Worm (Caenorhabditis elegans): Measurements from ENCODE around the gene hal-2.
A peak's percentile ranks its signal among the peaks of the same experiment; 100 is the strongest.

hal-2 gene

ce11 chrIII:10097981-10098380 is 9.2 kb upstream of the hal-2 start, which contains the start of gene spop-1:
Gene spop-1, minus strand, starts transcription at chrIII:10098081.
- TF ChIP-seq ceh-2 (tag; optimal IDR thresholded peaks at IDR 0.05) (no peak), ztf-16 (tag; optimal IDR thresholded peaks at IDR 0.05) (no peak), ceh-19 (GFP tag; optimal IDR thresholded peaks at IDR 0.05) (no peak), ceh-34 (tag; optimal IDR thresholded peaks at IDR 0.05) (no peak)

DNA sequence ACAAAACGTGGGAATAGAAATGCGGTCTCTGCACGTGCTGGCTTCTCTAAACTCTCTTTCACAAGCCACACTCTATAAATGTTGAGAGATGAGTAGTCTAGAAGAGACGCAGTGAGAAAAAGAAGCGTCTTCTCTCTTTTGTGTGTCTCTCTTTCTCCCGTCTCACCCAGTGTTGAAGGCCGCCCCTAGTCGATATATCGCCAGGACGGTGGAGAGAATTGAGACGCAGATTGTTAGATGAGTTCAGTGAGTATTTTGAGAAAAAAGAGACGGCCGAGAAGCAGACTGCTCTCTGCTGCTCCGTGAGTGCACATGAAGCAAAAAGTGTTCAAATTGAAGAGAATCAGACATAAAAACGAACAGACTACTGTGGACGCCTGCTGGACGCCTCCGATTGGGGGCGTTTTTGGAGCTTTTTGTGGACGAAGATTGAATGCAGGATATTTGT is 7.8 kb upstream of the hal-2 start:
- peak; percentile 85 for TF ChIP-seq ref-2 (tag; optimal IDR thresholded peaks at IDR 0.05)
- peak; percentile 98 for TF ChIP-seq nfya-1 (tag; optimal IDR thresholded peaks at IDR 0.05)
- peak; percentile 84 for TF ChIP-seq tbx-2 (tag; optimal IDR thresholded peaks at IDR 0.05)
- no peak for TF ChIP-seq pat-9 (tag; optimal IDR thresholded peaks at IDR 0.05)
- peak; percentile 67 for TF ChIP-seq pros-1 (tag; optimal IDR thresholded peaks at IDR 0.05)
- no peak for TF ChIP-seq ceh-9 (tag; optimal IDR thresholded peaks at IDR 0.05)
- peak; percentile 25 for TF ChIP-seq pax-1 (tag; optimal IDR thresholded peaks at IDR 0.05)
- peak; percentile 80 for TF ChIP-seq ceh-48 (tag; optimal IDR thresholded peaks at IDR 0.05)
- TF ChIP-seq sdc-2 (tag; optimal IDR thresholded peaks at IDR 0.05) = peak; percentile 46
- TF ChIP-seq ceh-34 (tag; optimal IDR thresholded peaks at IDR 0.05) = peak; percentile 86
- TF ChIP-seq ceh-2 (tag; optimal IDR thresholded peaks at IDR 0.05) = peak; percentile 78
- TF ChIP-seq unc-55 (GFP tag; optimal IDR thresholded peaks at IDR 0.05) = peak; percentile 93
- TF ChIP-seq elt-2 (tag; optimal IDR thresholded peaks at IDR 0.05) = peak; percentile 39
- no peak for TF ChIP-seq fax-1 (tag; optimal IDR thresholded peaks at IDR 0.05)
- peak; percentile 63 for TF ChIP-seq rnt-1 (tag; optimal IDR thresholded peaks at IDR 0.05)
- peak; percentile 64 for TF ChIP-seq unc-42 (tag; optimal IDR thresholded peaks at IDR 0.05)
- peak; percentile 90 for TF ChIP-seq hlh-30 (tag; optimal IDR thresholded peaks at IDR 0.05; ENCODE audit: insufficient read depth)
- peak; percentile 71 for TF ChIP-seq ets-4 (tag; optimal IDR thresholded peaks at IDR 0.05)
- no peak for TF ChIP-seq pqm-1 (tag; optimal IDR thresholded peaks at IDR 0.05)
- peak; percentile 38 for TF ChIP-seq hlh-8 (tag; optimal IDR thresholded peaks at IDR 0.05)
- peak; percentile 53 for TF ChIP-seq C08G9.2 (tag; optimal IDR thresholded peaks at IDR 0.05)
- peak; percentile 26 for TF ChIP-seq ceh-19 (GFP tag; optimal IDR thresholded peaks at IDR 0.05)
- TF ChIP-seq ceh-18 (tag; optimal IDR thresholded peaks at IDR 0.05) = peak; percentile 78
- peak; percentile 92 for TF ChIP-seq ceh-31 (tag; optimal IDR thresholded peaks at IDR 0.05)
- TF ChIP-seq K09A11.1 (tag; optimal IDR thresholded peaks at IDR 0.05; ENCODE audit: insufficient read depth) = peak; percentile 59
- peak; percentile 44 for TF ChIP-seq F13H6.1 (tag; optimal IDR thresholded peaks at IDR 0.05)
- TF ChIP-seq dve-1 (tag; optimal IDR thresholded peaks at IDR 0.05) = peak; percentile 63
- no peak for TF ChIP-seq lin-11 (tag; optimal IDR thresholded peaks at IDR 0.05)
- TF ChIP-seq syd-9 (tag; optimal IDR thresholded peaks at IDR 0.05) = no peak
- no peak for TF ChIP-seq zip-5 (tag; optimal IDR thresholded peaks at IDR 0.05)
- peak; percentile 18 for TF ChIP-seq ztf-16 (tag; optimal IDR thresholded peaks at IDR 0.05)
- no peak for TF ChIP-seq odd-2 (tag; optimal IDR thresholded peaks at IDR 0.05)

- TF ChIP-seq elt-2 (tag; optimal IDR thresholded peaks at IDR 0.05) (no peak), npax-4 (tag; optimal IDR thresholded peaks at IDR 0.05) (no peak), rnt-1 (tag; optimal IDR thresholded peaks at IDR 0.05) (no peak)
Measured at ce11 chrIII:10095377-10095776, 6.6 kb upstream of the hal-2 start.

DNA sequence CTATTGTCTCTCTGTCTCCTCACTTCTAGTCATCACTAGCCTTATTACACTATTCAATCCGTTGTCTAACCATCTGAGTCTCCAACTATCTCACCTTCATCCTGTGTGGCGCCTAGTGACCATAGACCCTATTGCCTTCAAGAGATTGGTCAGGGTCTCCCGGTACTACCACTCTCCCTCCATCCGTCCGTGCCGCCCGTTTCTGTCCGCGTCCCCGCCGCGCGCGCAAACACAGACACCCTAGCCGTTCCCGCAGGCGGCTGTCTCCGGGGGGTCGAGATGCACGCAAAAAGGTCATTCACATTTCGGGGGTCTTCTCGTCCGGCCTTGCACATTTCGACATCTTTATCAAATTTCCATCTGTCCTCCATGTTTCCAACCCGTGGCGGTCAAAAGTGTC is 5.8 kb upstream of the hal-2 start:
- TF ChIP-seq unc-3 (GFP tag; conservative IDR thresholded peaks at IDR 0.05) (no peak), unc-3 (tag; optimal IDR thresholded peaks at IDR 0.05) (no peak), pax-1 (tag; optimal IDR thresholded peaks at IDR 0.05) (no peak), ceh-14 (tag; optimal IDR thresholded peaks at IDR 0.05) (no peak), fax-1 (tag; optimal IDR thresholded peaks at IDR 0.05) (no peak), C38D4.7 (GFP tag; optimal IDR thresholded peaks at IDR 0.05) (no peak), ref-2 (tag; optimal IDR thresholded peaks at IDR 0.05) (peak; percentile 73), unc-42 (tag; optimal IDR thresholded peaks at IDR 0.05) (no peak), ceh-24 (tag; optimal IDR thresholded peaks at IDR 0.05) (no peak), dve-1 (tag; optimal IDR thresholded peaks at IDR 0.05) (no peak), rnt-1 (tag; optimal IDR thresholded peaks at IDR 0.05) (peak; percentile 58), hlh-15 (tag; optimal IDR thresholded peaks at IDR 0.05) (no peak), syd-9 (tag; optimal IDR thresholded peaks at IDR 0.05) (peak; percentile 35), npax-4 (tag; optimal IDR thresholded peaks at IDR 0.05) (no peak), che-1 (tag; optimal IDR thresholded peaks at IDR 0.05) (no peak), ceh-22 (tag; optimal IDR thresholded peaks at IDR 0.05) (peak; percentile 41), lim-6 (tag; optimal IDR thresholded peaks at IDR 0.05) (no peak), ceh-6 (GFP tag; optimal IDR thresholded peaks at IDR 0.05) (no peak), fkh-10 (GFP tag; optimal IDR thresholded peaks at IDR 0.05) (no peak), ceh-31 (tag; optimal IDR thresholded peaks at IDR 0.05) (peak; percentile 66), fkh-6 (tag; optimal IDR thresholded peaks at IDR 0.05) (peak; percentile 17), ceh-18 (tag; optimal IDR thresholded peaks at IDR 0.05) (no peak), hlh-6 (tag; optimal IDR thresholded peaks at IDR 0.05) (peak; percentile 72), pros-1 (tag; optimal IDR thresholded peaks at IDR 0.05) (peak; percentile 26), hlh-8 (tag; optimal IDR thresholded peaks at IDR 0.05) (no peak)
